Fruit fly (Drosophila melanogaster) whole organism: Measurements from ENCODE around the gene CG11726.

Source experiments
- CG8478 ChIP-seq: fragments of >200 bp; optimal IDR thresholded peaks from 2 replicates; lab custom pipeline; 2018; ENCODE audit warnings: inconsistent platforms
- Dll ChIP-seq: fragments of >200 bp; optimal IDR thresholded peaks from 2 replicates; lab custom pipeline; 2017
- EcR ChIP-seq, 2 experiments: fragments of >200 bp; optimal IDR thresholded peaks; 2 replicates each; lab custom pipeline; 2017; ENCODE audit warnings: missing biosample characterization in 2 of 2, missing genetic modification characterization in 2 of 2, missing genetic modification reagents in 2 of 2
- pan ChIP-seq: fragments of >200 bp; optimal IDR thresholded peaks from 2 replicates; lab custom pipeline; 2017
- psq ChIP-seq: fragments of >200 bp; optimal IDR thresholded peaks from 2 replicates; lab custom pipeline; 2017
- usp ChIP-seq: fragments of >200 bp; optimal IDR thresholded peaks from 2 replicates; lab custom pipeline; 2017; ENCODE audit warnings: missing biosample characterization, missing genetic modification characterization, mixed read lengths

DNA sequence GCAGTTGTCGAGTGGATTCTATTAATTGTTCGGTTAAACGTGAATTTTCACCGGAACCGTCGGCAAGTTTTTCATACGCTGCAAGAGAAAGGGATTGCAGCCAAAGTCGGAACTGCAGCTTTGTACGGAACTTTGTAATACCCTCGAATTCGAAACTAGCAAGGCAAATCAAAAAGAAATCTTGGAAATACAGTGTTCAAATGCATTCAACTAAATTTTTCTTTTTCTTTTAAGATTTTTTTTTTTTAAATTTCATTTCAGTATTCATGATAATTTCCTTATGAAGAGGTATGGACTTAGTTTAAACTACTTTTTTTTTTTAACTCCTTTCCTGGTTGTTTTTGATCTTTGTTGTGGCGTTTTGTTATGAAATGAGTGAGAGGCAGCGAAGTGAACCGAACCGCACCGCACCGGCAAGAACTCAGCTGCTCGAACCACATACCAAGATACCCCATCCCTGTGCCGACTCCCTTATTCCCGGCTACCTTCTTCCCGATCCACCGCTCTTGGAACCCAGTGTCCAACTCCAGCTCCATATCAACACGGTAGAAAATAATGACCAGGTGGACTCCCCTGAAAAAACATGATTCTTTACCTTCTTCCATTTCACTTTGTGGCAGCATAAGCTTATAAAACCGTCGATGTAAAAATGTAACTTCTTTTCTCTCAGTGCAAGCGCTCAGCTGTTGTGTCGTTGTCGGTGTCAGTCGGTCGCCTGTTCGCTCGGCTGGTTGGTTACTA is 14.6 kb upstream of the CG11726 start:
- TF ChIP-seq CG8478 (lab: Kevin White, UChicago) (no peak), Dll (no peak), EcR (GFP tag; optimal IDR thresholded peaks at IDR 0.05; lab: Kevin White, UChicago) (no peak), psq (lab: Kevin White, UChicago) (no peak), pan (lab: Kevin White, UChicago) (peak; percentile 78), usp (no peak)
